Worm (Caenorhabditis elegans) whole organism, young adult: ENCODE data around the gene C55C3.4.

Experiments used
- B0035.1 ChIP-seq: sonication (generic microtip); optimal IDR thresholded peaks from 2 replicates; lab custom pipeline; 2016; ENCODE audit warnings: missing genetic modification characterization, mild to moderate bottlenecking, missing compliant biosample characterization, missing genotype, missing genetic modification reagents
- F57A8.1 ChIP-seq: fragments of 200-800 bp; sonication (Bioruptor generic); optimal IDR thresholded peaks from 2 replicates; lab custom pipeline; 2018; ENCODE audit warnings: mild to moderate bottlenecking, missing genetic modification characterization, moderate library complexity, missing compliant biosample characterization
- ceh-27 ChIP-seq: fragments of 200-800 bp; sonication (Bioruptor generic); optimal IDR thresholded peaks from 2 replicates; lab custom pipeline; 2018; ENCODE audit warnings: mild to moderate bottlenecking, missing genetic modification characterization, moderate library complexity, missing compliant biosample characterization
- die-1 ChIP-seq: sonication (generic microtip); optimal IDR thresholded peaks from 2 replicates; lab custom pipeline; 2016; ENCODE audit warnings: missing genotype, mild to moderate bottlenecking, missing genetic modification characterization, missing compliant biosample characterization
- dpl-1 ChIP-seq: fragments of 150-350 bp; optimal IDR thresholded peaks from 2 replicates; lab custom pipeline; 2014; ENCODE audit warnings: missing biosample characterization, missing genetic modification reagents, missing genetic modification characterization
- madf-3 ChIP-seq: fragments of 200-800 bp; sonication (Bioruptor generic); IDR thresholded peaks from 2 replicates; pipeline ENCODE4 v1.3.6; 2022; ENCODE audit warnings: missing genetic modification reagents, missing genetic modification characterization, missing compliant biosample characterization
- nhr-90 ChIP-seq: sonication (generic microtip); optimal IDR thresholded peaks from 2 replicates; lab custom pipeline; 2016; ENCODE audit warnings: missing genotype, mild to moderate bottlenecking, missing genetic modification characterization, missing compliant biosample characterization
- unc-62 ChIP-seq: fragments of 150-350 bp; optimal IDR thresholded peaks from 2 replicates; lab custom pipeline; 2014; ENCODE audit warnings: missing biosample characterization, missing genetic modification reagents, missing genetic modification characterization

- no peak for TF ChIP-seq unc-62 (GFP tag; lab: Kevin White, UChicago)
- no peak for TF ChIP-seq madf-3 (GFP tag; lab: Robert Waterston, UW)
- TF ChIP-seq F57A8.1: no peak
- no peak for TF ChIP-seq nhr-90
- TF ChIP-seq die-1 (tag; lab: Kevin White, UChicago): no peak
- no peak for TF ChIP-seq B0035.1 (tag; lab: Kevin White, UChicago)
- TF ChIP-seq ceh-27 (GFP tag; lab: Kevin White, UChicago): no peak
- TF ChIP-seq dpl-1 (GFP tag; lab: Kevin White, UChicago): no peak
Observed at ce11 chrIV:5632536-5632935, 45.4 kb downstream of the C55C3.4 start.
